Fruit fly (Drosophila melanogaster): ENCODE results near the gene CG4115.

Gene CG4115

DNA sequence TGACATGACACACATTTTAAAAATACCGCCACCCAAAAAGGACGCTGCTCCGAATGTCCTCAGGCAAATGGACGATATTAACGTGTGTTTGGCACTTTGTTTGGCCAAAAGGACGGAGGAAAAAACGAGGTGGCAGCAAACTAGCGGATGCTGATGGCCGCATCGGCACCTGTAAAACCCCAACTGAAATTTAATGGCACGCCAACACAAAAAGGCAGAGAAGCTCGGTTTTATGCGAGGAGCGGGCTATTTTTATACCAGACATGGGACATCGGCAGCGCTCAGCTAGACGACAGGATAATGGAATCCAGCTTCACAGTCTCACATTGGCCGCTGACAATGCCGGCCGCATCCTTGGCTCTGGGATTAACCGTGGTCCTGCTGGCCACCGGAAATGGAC is 26.1 kb downstream of the CG4115 start, which contains the start of gene Sol1:
Sol1 (plus strand) TSS at position 301 of the 400 bp plus-strand sequence.
- TF ChIP-seq usp (GFP tag; optimal IDR thresholded peaks at IDR 0.05): no peak
- TF ChIP-seq Dll (optimal IDR thresholded peaks at IDR 0.05): no peak
- no peak for TF ChIP-seq EcR (GFP tag; optimal IDR thresholded peaks at IDR 0.05)
- TF ChIP-seq CG8478 (optimal IDR thresholded peaks at IDR 0.05): no peak
- TF ChIP-seq psq (optimal IDR thresholded peaks at IDR 0.05): no peak
- TF ChIP-seq pan (optimal IDR thresholded peaks at IDR 0.05): no peak

DNA sequence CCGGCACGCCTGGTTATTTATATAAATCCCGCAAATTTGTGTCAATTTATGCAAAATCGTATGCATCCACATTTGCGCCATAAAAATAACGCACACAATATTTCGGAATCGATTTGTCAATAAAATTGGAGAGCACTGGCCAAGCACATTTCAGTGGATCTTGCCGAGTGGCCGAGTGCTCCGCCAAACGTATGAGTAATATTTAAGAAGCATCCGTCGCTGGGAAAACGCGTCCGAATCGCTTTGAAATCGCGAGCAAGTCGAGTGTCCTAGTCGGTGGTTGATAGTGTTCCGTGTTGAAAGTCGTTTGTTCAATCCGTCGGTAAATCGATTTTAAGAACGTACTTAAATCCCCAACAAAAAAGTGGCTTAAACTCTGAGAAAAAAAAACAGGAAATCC is 27.2 kb downstream of the CG4115 start, which contains the start of gene CG33098:
CG33098 (plus strand) TSS at position 224 of the 400 bp plus-strand sequence.
- TF ChIP-seq EcR (GFP tag; optimal IDR thresholded peaks at IDR 0.05) (no peak), CG8478 (optimal IDR thresholded peaks at IDR 0.05) (no peak), Dll (optimal IDR thresholded peaks at IDR 0.05) (no peak), psq (optimal IDR thresholded peaks at IDR 0.05) (no peak), pan (optimal IDR thresholded peaks at IDR 0.05) (no peak), usp (GFP tag; optimal IDR thresholded peaks at IDR 0.05) (no peak)

DNA sequence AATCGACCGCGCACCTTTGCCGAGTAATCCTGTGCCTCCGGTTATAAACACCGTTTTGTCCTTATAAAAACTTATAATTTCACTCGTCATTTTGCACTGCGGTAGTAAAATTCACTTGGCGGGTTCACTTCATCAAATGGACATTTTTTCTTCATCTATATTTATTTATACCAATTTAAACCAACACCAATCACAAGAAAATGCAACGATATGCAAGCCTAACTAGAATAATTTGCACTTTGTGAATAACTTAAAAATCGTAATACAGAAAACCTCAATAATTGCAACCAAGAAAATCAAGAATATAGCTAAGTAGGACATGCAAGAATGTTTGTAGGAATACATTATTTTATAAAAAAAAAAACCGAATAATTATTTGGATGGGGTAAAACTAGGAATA is 36.1 kb downstream of the CG4115 start, which contains the start of the genes CG10096 and CG10097:
CG10096 (minus strand) TSS at position 101 of the 400 bp plus-strand sequence.
CG10097 (minus strand) TSS at position 101 of the 400 bp plus-strand sequence.
- TF ChIP-seq pan (optimal IDR thresholded peaks at IDR 0.05) (no peak), CG8478 (optimal IDR thresholded peaks at IDR 0.05) (no peak), psq (optimal IDR thresholded peaks at IDR 0.05) (no peak), usp (GFP tag; optimal IDR thresholded peaks at IDR 0.05) (no peak), Dll (optimal IDR thresholded peaks at IDR 0.05) (no peak), EcR (GFP tag; optimal IDR thresholded peaks at IDR 0.05) (no peak)

DNA sequence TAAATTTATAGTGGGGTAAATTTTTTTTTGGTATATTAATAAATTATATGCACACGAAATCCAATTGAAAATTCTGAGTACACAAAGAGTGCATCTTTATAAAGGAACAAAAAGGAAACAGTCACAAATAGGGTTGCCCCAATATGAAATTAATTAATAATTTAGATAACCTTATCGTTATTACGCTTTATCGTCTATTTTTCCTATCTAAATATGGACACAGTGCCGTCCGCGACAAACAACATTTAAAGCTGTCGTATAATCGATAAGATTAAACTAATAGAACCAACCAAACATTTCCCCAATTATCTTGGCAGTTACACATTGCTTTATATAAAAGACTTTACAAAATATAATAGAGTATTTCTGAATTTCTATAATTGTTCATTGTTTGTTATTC is 38.2 kb downstream of the CG4115 start:
- TF ChIP-seq EcR (GFP tag; optimal IDR thresholded peaks at IDR 0.05) (no peak), CG8478 (optimal IDR thresholded peaks at IDR 0.05) (no peak), Dll (optimal IDR thresholded peaks at IDR 0.05) (no peak)

DNA sequence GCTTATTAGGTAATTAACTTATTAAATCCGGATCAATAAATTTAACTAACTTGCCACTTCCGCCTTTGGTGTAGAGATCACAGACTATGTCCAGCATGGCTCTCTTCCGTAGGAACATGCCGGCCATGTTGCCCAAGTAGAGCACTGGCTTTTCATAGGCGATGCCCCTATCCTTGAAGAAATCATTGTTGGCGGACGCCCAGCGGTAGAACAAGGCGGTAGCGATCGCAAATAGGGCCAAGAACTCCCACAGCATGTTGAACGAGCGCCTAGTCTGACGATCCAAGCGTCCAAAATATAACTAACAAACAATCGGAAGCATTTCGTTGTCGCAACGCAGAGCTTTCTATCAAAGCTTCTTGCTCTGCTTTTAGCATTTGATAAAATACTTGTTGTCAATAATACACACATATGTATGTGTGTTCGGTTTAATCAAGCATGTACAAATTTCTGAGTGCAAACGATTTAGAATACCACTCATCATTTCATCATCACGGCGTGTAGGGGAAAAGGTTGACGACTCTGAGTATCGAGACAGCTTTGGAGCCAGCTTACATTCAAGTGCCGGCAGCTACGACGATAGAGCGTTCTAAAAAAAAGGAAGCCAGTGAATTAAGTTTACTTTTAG is 38.9 kb downstream of the CG4115 start, which contains the start of gene Cyp9f3:
Cyp9f3 (minus strand) TSS at position 310 of the 628 bp plus-strand sequence.
- TF ChIP-seq Dll (optimal IDR thresholded peaks at IDR 0.05): no peak
- no peak for TF ChIP-seq EcR (GFP tag; optimal IDR thresholded peaks at IDR 0.05)
- no peak for TF ChIP-seq CG8478 (optimal IDR thresholded peaks at IDR 0.05)
- TF ChIP-seq pan (optimal IDR thresholded peaks at IDR 0.05): no peak
- no peak for TF ChIP-seq psq (optimal IDR thresholded peaks at IDR 0.05)
- TF ChIP-seq usp (GFP tag; optimal IDR thresholded peaks at IDR 0.05): no peak

DNA sequence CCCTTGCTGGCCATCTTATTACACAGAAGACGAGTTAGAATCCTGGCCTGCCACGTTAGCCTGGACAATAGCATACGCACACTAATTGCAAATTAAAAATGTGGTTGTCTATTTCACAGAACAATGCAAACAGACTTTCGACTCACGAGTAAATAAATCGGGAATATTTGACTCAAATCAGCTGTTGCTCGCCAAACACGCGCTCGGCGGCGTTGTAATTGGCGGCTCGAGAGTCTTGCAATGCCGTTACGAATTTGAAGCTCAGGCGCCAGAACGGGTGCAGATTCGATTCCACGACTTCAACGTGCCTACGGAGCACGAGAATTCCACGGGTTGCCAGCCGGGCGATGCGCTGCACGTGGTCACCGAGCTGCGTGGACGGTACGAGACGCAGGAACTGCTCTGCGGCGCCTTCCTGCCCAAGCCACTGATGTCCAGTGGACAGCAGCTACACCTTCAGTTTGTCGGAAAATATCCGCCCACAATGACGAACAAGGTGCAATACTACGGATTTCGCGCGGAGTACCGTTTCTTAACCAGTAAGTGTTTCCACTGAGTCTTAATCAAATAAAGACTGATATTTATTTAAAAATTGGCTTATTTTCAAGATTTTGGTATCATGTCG is 42.0 kb downstream of the CG4115 start, which contains the start of gene DNAlig3:
DNAlig3 (minus strand) TSS at position 168 of the 625 bp plus-strand sequence.
- no peak for TF ChIP-seq psq (optimal IDR thresholded peaks at IDR 0.05)
- TF ChIP-seq CG8478 (optimal IDR thresholded peaks at IDR 0.05): no peak
- TF ChIP-seq usp (GFP tag; optimal IDR thresholded peaks at IDR 0.05): no peak
- no peak for TF ChIP-seq EcR (GFP tag; optimal IDR thresholded peaks at IDR 0.05)
- no peak for TF ChIP-seq Dll (optimal IDR thresholded peaks at IDR 0.05)
- no peak for TF ChIP-seq pan (optimal IDR thresholded peaks at IDR 0.05)

DNA sequence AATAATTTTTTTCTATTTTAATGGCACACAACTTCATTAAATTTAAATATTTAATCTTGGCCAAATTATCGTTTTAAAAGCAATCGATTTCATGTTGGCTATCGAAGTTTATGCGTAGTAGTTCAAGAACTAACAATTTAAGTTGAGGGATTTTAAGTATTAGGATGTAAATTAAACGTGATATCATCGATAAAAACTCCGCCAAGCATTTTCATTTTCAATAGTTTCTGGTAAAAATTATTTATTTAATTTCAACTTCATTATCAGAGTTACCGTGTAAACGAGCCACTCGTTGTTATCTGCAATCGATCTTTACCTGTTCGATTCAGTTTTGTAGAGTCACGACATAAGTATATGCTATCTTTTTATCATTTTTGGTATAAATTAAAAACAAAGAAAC is 43.1 kb downstream of the CG4115 start:
- no peak for TF ChIP-seq pan (optimal IDR thresholded peaks at IDR 0.05)
- no peak for TF ChIP-seq CG8478 (optimal IDR thresholded peaks at IDR 0.05)
- TF ChIP-seq psq (optimal IDR thresholded peaks at IDR 0.05): no peak
- no peak for TF ChIP-seq Dll (optimal IDR thresholded peaks at IDR 0.05)
- no peak for TF ChIP-seq EcR (GFP tag; optimal IDR thresholded peaks at IDR 0.05)
- no peak for TF ChIP-seq usp (GFP tag; optimal IDR thresholded peaks at IDR 0.05)

DNA sequence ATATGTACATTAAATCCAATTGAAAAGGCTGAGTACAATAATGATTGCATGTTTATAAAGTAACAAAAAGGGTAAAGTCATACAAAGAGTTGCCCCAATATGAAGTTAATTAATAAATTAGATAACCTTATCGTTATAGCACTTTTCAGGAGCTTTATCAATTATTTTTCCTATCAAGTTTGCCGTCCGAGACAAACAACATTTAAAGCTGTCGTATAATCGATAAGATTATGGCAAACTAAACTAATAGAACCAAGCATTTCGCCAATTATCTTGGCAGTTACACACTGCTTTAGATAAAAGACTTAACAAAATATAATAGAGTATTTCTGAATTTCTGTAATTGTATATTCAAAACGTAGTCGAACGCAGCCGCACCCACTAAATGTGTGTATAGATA is 45.3 kb downstream of the CG4115 start:
- TF ChIP-seq psq (optimal IDR thresholded peaks at IDR 0.05): no peak
- no peak for TF ChIP-seq CG8478 (optimal IDR thresholded peaks at IDR 0.05)
- TF ChIP-seq Dll (optimal IDR thresholded peaks at IDR 0.05): no peak
- TF ChIP-seq pan (optimal IDR thresholded peaks at IDR 0.05): no peak
- no peak for TF ChIP-seq EcR (GFP tag; optimal IDR thresholded peaks at IDR 0.05)
- TF ChIP-seq usp (GFP tag; optimal IDR thresholded peaks at IDR 0.05): no peak

DNA sequence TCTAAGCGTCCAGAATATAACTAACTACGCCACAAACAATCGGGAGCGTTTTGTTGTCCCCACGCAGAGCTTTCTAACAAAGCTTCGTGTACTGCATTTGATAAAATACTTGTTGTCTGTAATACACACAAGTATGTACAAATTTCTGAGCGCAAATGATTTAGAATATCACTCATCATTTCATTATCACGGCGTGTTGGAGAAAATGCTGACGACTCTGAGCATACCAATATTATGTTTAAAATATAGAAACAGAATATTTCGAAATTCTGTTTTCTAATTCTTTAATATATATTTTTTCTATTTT is 46.1 kb downstream of the CG4115 start, which contains the start of gene Cyp9f2:
Cyp9f2 (minus strand) TSS at position 101 of the 307 bp plus-strand sequence.
- TF ChIP-seq CG8478 (optimal IDR thresholded peaks at IDR 0.05) (no peak), psq (optimal IDR thresholded peaks at IDR 0.05) (no peak), Dll (optimal IDR thresholded peaks at IDR 0.05) (no peak), usp (GFP tag; optimal IDR thresholded peaks at IDR 0.05) (no peak), pan (optimal IDR thresholded peaks at IDR 0.05) (no peak), EcR (GFP tag; optimal IDR thresholded peaks at IDR 0.05) (no peak)

DNA sequence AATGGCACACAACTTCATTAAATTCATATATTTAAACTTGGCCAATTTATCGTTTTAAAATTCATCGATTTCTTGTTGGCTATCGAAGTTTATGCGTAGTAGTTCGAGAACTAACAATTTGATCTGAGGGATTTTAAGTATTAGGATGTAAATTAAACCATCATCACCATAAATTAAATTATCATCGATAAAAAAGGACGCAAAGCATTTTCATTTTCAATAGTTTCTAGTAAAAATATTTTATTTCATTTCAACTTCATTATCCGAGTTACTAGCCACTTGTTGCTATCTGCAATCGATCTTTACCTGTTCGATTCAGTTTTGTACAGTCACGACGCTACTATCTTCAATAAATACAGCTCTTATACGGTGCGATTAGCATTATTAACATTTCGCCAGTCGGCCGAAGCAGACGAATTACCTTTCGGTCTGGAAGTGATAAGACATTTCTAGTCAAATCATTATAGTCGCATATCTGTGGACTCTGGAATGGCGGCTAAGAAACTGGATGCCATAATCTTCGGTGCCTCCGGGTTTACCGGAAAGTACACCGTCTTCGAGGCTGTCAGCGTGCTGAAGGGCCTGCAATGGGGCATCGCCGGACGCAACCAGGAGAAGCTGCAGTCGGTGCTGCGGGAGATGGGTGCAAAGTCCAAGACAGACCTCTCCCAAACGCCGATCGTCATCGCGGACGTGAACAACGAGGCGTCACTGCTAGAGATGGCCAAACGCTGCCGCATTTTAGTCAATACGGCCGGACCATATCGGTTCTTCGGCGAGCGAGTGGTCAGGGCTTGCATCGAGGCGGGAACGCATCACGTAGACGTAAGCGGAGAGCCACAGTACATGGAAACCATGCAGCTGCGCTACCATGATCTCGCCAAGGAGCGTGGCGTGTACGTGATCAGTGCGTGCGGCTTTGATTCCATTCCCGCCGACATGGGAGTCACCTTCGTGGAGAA is 46.7 kb downstream of the CG4115 start, which contains the start of gene CG5167:
CG5167 (plus strand) TSS at position 298 of the 962 bp plus-strand sequence.
- TF ChIP-seq usp (GFP tag; optimal IDR thresholded peaks at IDR 0.05) (no peak), EcR (GFP tag; optimal IDR thresholded peaks at IDR 0.05) (no peak), CG8478 (optimal IDR thresholded peaks at IDR 0.05) (no peak), pan (optimal IDR thresholded peaks at IDR 0.05) (no peak), Dll (optimal IDR thresholded peaks at IDR 0.05) (no peak), psq (optimal IDR thresholded peaks at IDR 0.05) (no peak)

DNA sequence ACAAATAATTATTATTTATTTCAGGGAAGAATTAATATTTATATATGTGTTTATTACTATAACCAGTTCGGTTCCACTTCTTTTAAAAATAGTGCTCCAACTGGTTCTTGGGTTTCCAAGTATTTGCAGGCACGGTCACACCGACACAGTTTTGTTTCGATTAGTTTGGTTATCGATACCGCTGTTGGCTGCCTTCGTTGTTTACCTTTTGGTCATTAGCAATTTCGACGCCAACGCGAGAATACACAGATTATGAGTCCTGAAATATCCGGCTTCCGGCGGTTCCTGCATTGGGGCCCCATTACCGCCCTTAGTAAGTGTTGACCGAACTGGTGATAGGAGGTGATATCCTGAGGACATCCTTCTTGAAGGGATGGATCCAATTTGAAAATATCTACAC is 48.4 kb downstream of the CG4115 start, which contains the start of gene CG5196:
CG5196 (plus strand) TSS at position 157 of the 400 bp plus-strand sequence.
- TF ChIP-seq psq (optimal IDR thresholded peaks at IDR 0.05): no peak
- TF ChIP-seq CG8478 (optimal IDR thresholded peaks at IDR 0.05): no peak
- TF ChIP-seq EcR (GFP tag; optimal IDR thresholded peaks at IDR 0.05): no peak
- no peak for TF ChIP-seq pan (optimal IDR thresholded peaks at IDR 0.05)
